Fruit fly (Drosophila melanogaster) whole organism, embryonic: ENCODE data around the gene CG46310.

Experiments
- BEAF-32 ChIP-seq: fragments of 200-800 bp; sonication (Bioruptor generic); optimal IDR thresholded peaks from 3 replicates; lab custom pipeline; 2017; ENCODE audit warnings: missing biosample characterization, missing genetic modification characterization, mild to moderate bottlenecking, moderate library complexity, missing genetic modification reagents
- BtbVII ChIP-seq: fragments of 200-800 bp; sonication (Bioruptor generic); optimal IDR thresholded peaks from 3 replicates; lab custom pipeline; 2017; ENCODE audit warnings: missing biosample characterization, mild to moderate bottlenecking, missing genetic modification characterization
- CG11085 ChIP-seq: fragments of 200-800 bp; sonication (Bioruptor generic); IDR thresholded peaks from 2 replicates; pipeline ENCODE4 v1.3.6; 2022; ENCODE audit warnings: missing biosample characterization, missing genetic modification characterization
- CG11398 ChIP-seq: fragments of 200-800 bp; sonication (Bioruptor generic); optimal IDR thresholded peaks from 2 replicates; lab custom pipeline; 2016; ENCODE audit warnings: missing biosample characterization, missing genetic modification characterization
- CG11504 ChIP-seq: fragments of 200-800 bp; sonication (Bioruptor generic); optimal IDR thresholded peaks from 3 replicates; lab custom pipeline; 2019; ENCODE audit warnings: missing biosample characterization, mild to moderate bottlenecking, missing genetic modification characterization, moderate library complexity
- CG1233 ChIP-seq: fragments of 200-800 bp; sonication (Bioruptor generic); optimal IDR thresholded peaks from 4 replicates; lab custom pipeline; 2018; ENCODE audit warnings: missing biosample characterization, mild to moderate bottlenecking, missing genetic modification characterization
- CG12744 ChIP-seq: fragments of 200-800 bp; sonication (Bioruptor generic); optimal IDR thresholded peaks from 2 replicates; lab custom pipeline; 2016; ENCODE audit warnings: missing biosample characterization, missing genetic modification characterization
- CG13296 ChIP-seq: fragments of 200-800 bp; sonication (Bioruptor generic); optimal IDR thresholded peaks from 3 replicates; lab custom pipeline; 2018; ENCODE audit warnings: missing biosample characterization, mild to moderate bottlenecking, missing genetic modification characterization
- CG14860 ChIP-seq: fragments of 200-800 bp; sonication (Bioruptor generic); IDR thresholded peaks from 3 replicates; pipeline ENCODE4 v1.3.6; 2022; ENCODE audit warnings: missing biosample characterization, missing genetic modification characterization; ENCODE audit not compliant: partially characterized antibody
- CG15269 ChIP-seq: fragments of 200-800 bp; sonication (Bioruptor generic); optimal IDR thresholded peaks from 2 replicates; lab custom pipeline; 2018; ENCODE audit warnings: missing biosample characterization, mild to moderate bottlenecking, missing genetic modification characterization, moderate library complexity
- CG17912 ChIP-seq: fragments of 200-800 bp; sonication (Bioruptor generic); optimal IDR thresholded peaks from 2 replicates; lab custom pipeline; 2018; ENCODE audit warnings: missing biosample characterization, mild to moderate bottlenecking, missing genetic modification characterization
- CG2199 ChIP-seq: fragments of 200-800 bp; sonication (Bioruptor generic); IDR thresholded peaks from 3 replicates; pipeline ENCODE4 v1.3.6; 2022; ENCODE audit warnings: missing biosample characterization, missing genetic modification characterization
- CG30431 ChIP-seq: fragments of 200-800 bp; sonication (Bioruptor generic); optimal IDR thresholded peaks from 2 replicates; lab custom pipeline; 2017; ENCODE audit warnings: missing biosample characterization, missing genetic modification characterization
- CG3407 ChIP-seq: fragments of 200-800 bp; sonication (Bioruptor generic); optimal IDR thresholded peaks from 2 replicates; lab custom pipeline; 2018; ENCODE audit warnings: missing biosample characterization, mild to moderate bottlenecking, missing genetic modification characterization
- CG34224 ChIP-seq: fragments of 200-800 bp; sonication (Bioruptor generic); IDR thresholded peaks from 3 replicates; pipeline ENCODE4 v1.3.6; 2022; ENCODE audit warnings: missing biosample characterization, missing genetic modification characterization; ENCODE audit not compliant: partially characterized antibody
- CG4854 ChIP-seq: fragments of 200-800 bp; sonication (Bioruptor generic); optimal IDR thresholded peaks from 2 replicates; lab custom pipeline; 2016; ENCODE audit warnings: missing biosample characterization, missing genetic modification characterization, inconsistent platforms
- CG6272 ChIP-seq: fragments of 200-800 bp; sonication (Bioruptor generic); IDR thresholded peaks from 2 replicates; pipeline ENCODE4 v1.3.6; 2022; ENCODE audit warnings: missing biosample characterization, missing genetic modification characterization
- CG8281 ChIP-seq: fragments of 200-800 bp; sonication (Bioruptor generic); optimal IDR thresholded peaks from 2 replicates; lab custom pipeline; 2018; ENCODE audit warnings: missing biosample characterization, mild to moderate bottlenecking, missing genetic modification characterization, moderate library complexity
- CG8290 ChIP-seq, 3 experiments: fragments of 200-800 bp; sonication (Bioruptor generic); optimal IDR thresholded peaks; 2 replicates each; lab custom pipeline; 2016 to 2019; ENCODE audit warnings: missing biosample characterization in 3 of 3, missing genetic modification characterization in 3 of 3, mild to moderate bottlenecking in 2 of 3, moderate library complexity in 1 of 3
- CG8388 ChIP-seq: fragments of 200-800 bp; sonication (Bioruptor generic); optimal IDR thresholded peaks from 2 replicates; lab custom pipeline; 2019; ENCODE audit warnings: missing biosample characterization, mild to moderate bottlenecking, missing genetic modification characterization, moderate library complexity
- CG8924 ChIP-seq: fragments of 200-800 bp; optimal IDR thresholded peaks from 3 replicates; lab custom pipeline; 2019; ENCODE audit warnings: missing biosample characterization, mild to moderate bottlenecking, missing genetic modification characterization, moderate library complexity
- CG9817 ChIP-seq: fragments of 200-800 bp; sonication (Bioruptor generic); optimal IDR thresholded peaks from 2 replicates; lab custom pipeline; 2018; ENCODE audit warnings: missing biosample characterization, mild to moderate bottlenecking, missing genetic modification characterization, moderate library complexity
- Dek ChIP-seq: fragments of 200-800 bp; sonication (Bioruptor generic); optimal IDR thresholded peaks from 3 replicates; lab custom pipeline; 2019; ENCODE audit warnings: missing biosample characterization, mild to moderate bottlenecking, missing genetic modification characterization, moderate library complexity
- Fer2 ChIP-seq: fragments of 200-800 bp; sonication (Bioruptor generic); optimal IDR thresholded peaks from 2 replicates; lab custom pipeline; 2018; ENCODE audit warnings: missing biosample characterization, mild to moderate bottlenecking, missing genetic modification characterization, moderate library complexity
- GATAe ChIP-seq: fragments of 200-800 bp; sonication (Bioruptor generic); conservative IDR thresholded peaks from 2 replicates; pipeline ENCODE4 v1.3.6; 2022; ENCODE audit warnings: missing biosample characterization, missing genetic modification characterization
- HLH3B ChIP-seq: fragments of 200-800 bp; sonication (Bioruptor generic); IDR thresholded peaks from 2 replicates; pipeline ENCODE4 v1.3.6; 2022; ENCODE audit warnings: missing biosample characterization, missing genetic modification characterization
- Hr78 ChIP-seq, 2 experiments: fragments of 200-800 bp in 1 of 2; fragments of >200 bp in 1 of 2; sonication (Bioruptor generic) in 1 of 2; optimal IDR thresholded peaks; 2 replicates each; lab custom pipeline; 2017 to 2019; ENCODE audit warnings: missing biosample characterization in 2 of 2, missing genetic modification characterization in 2 of 2, mild to moderate bottlenecking in 1 of 2, moderate library complexity in 1 of 2
- Lpt ChIP-seq: fragments of >200 bp; optimal IDR thresholded peaks from 2 replicates; lab custom pipeline; 2018; ENCODE audit warnings: missing biosample characterization, missing genetic modification characterization
- MESR4 ChIP-seq: fragments of 200-800 bp; sonication (Bioruptor generic); optimal IDR thresholded peaks from 2 replicates; lab custom pipeline; 2018; ENCODE audit warnings: missing biosample characterization, mild to moderate bottlenecking, missing genetic modification characterization, moderate library complexity
- Nf-YB ChIP-seq: fragments of 200-800 bp; sonication (Bioruptor generic); optimal IDR thresholded peaks from 3 replicates; lab custom pipeline; 2019; ENCODE audit warnings: missing biosample characterization, mild to moderate bottlenecking, missing genetic modification characterization, moderate library complexity
- NfI ChIP-seq: fragments of 200-800 bp; sonication (Bioruptor generic); optimal IDR thresholded peaks from 3 replicates; lab custom pipeline; 2018; ENCODE audit warnings: missing biosample characterization, mild to moderate bottlenecking, missing genetic modification characterization, moderate library complexity
- Ptx1 ChIP-seq: fragments of 200-800 bp; sonication (Bioruptor generic); IDR thresholded peaks from 2 replicates; pipeline ENCODE4 v1.3.6; 2022; ENCODE audit warnings: missing biosample characterization, missing genetic modification characterization
- Rx ChIP-seq: fragments of 200-800 bp; sonication (Bioruptor generic); IDR thresholded peaks from 2 replicates; pipeline ENCODE4 v1.3.6; 2022; ENCODE audit warnings: missing biosample characterization, missing genetic modification characterization
- TFAM ChIP-seq: fragments of 200-800 bp; sonication (Bioruptor generic); optimal IDR thresholded peaks from 2 replicates; lab custom pipeline; 2017; ENCODE audit warnings: missing biosample characterization, missing genetic modification characterization, inconsistent platforms
- az2 ChIP-seq: fragments of 200-800 bp; sonication (Bioruptor generic); optimal IDR thresholded peaks from 3 replicates; lab custom pipeline; 2016; ENCODE audit warnings: missing biosample characterization, missing genetic modification characterization
- croc ChIP-seq: fragments of 200-800 bp; sonication (Bioruptor generic); conservative IDR thresholded peaks from 3 replicates; pipeline ENCODE4 v1.3.6; 2022; ENCODE audit warnings: missing biosample characterization, missing genetic modification characterization
- gce ChIP-seq: fragments of 200-800 bp; sonication (Bioruptor generic); IDR thresholded peaks from 3 replicates; pipeline ENCODE4 v1.3.6; 2022; ENCODE audit warnings: missing biosample characterization, missing genetic modification characterization
- gsb ChIP-seq: fragments of 200-800 bp; sonication (Bioruptor generic); IDR thresholded peaks from 2 replicates; pipeline ENCODE4 v1.3.6; 2022; ENCODE audit warnings: missing biosample characterization, missing genetic modification characterization
- hth ChIP-seq: fragments of >200 bp; optimal IDR thresholded peaks from 2 replicates; lab custom pipeline; 2017; ENCODE audit warnings: inconsistent platforms
- onecut ChIP-seq: fragments of 200-800 bp; sonication (Bioruptor generic); IDR thresholded peaks from 2 replicates; pipeline ENCODE4 v1.3.6; 2022; ENCODE audit warnings: missing biosample characterization, missing genetic modification characterization
- pho ChIP-seq: fragments of 200-800 bp; sonication (Bioruptor generic); optimal IDR thresholded peaks from 2 replicates; lab custom pipeline; 2016; ENCODE audit warnings: missing biosample characterization, missing genetic modification characterization
- prd ChIP-seq, 3 experiments: fragments of >200 bp in 2 of 3; fragments of 200-800 bp in 1 of 3; sonication (Bioruptor generic) in 1 of 3; optimal IDR thresholded peaks in 2 of 3; IDR thresholded peaks in 1 of 3; 2 replicates in 2 of 3; 3 replicates in 1 of 3; pipeline versions ENCODE4 v1.3.6 to Lab custom; 2017 to 2022; ENCODE audit warnings: missing biosample characterization in 1 of 3, missing genetic modification characterization in 1 of 3
- sim ChIP-seq: fragments of 200-800 bp; sonication (Bioruptor generic); IDR thresholded peaks from 2 replicates; pipeline ENCODE4 v1.3.6; 2022; ENCODE audit warnings: missing biosample characterization, missing genetic modification characterization
- sisA ChIP-seq: fragments of 200-800 bp; sonication (Bioruptor generic); IDR thresholded peaks from 2 replicates; pipeline ENCODE4 v1.3.6; 2022; ENCODE audit warnings: missing biosample characterization, missing genetic modification characterization
- sug ChIP-seq: fragments of 200-800 bp; optimal IDR thresholded peaks from 2 replicates; lab custom pipeline; 2019; ENCODE audit warnings: missing biosample characterization, mild to moderate bottlenecking, missing genetic modification characterization, moderate library complexity
- wdn ChIP-seq: fragments of 200-800 bp; sonication (Bioruptor generic); IDR thresholded peaks from 2 replicates; pipeline ENCODE4 v1.3.6; 2022; ENCODE audit warnings: missing biosample characterization, missing genetic modification characterization
- wor ChIP-seq: fragments of 200-800 bp; sonication (Bioruptor generic); IDR thresholded peaks from 2 replicates; pipeline ENCODE4 v1.3.6; 2022; ENCODE audit warnings: missing biosample characterization, missing genetic modification characterization
- zfh1 ChIP-seq: fragments of 200-800 bp; sonication (Bioruptor generic); IDR thresholded peaks from 3 replicates; pipeline ENCODE4 v1.3.6; 2022; ENCODE audit warnings: missing biosample characterization, missing genetic modification characterization

CG46310 gene

dm6 chr3R:23173393-23173981 lies at the start of gene CG46310 (continued):
- TF ChIP-seq sug (peak; percentile 76), BEAF-32 (GFP tag; lab: Kevin White, UChicago) (no peak), CG14860 (no peak), CG17912 (GFP tag; lab: Kevin White, UChicago) (no peak), hth (lab: Kevin White, UChicago) (no peak), Rx (GFP tag; lab: Robert Waterston, UW) (peak; percentile 43; the same call in 1 of the 2 replicates), CG11085 (GFP tag; lab: Robert Waterston, UW) (peak; percentile 51; the same call in 1 of the 2 replicates), CG30431 (GFP tag; lab: Kevin White, UChicago) (peak; percentile 14), gsb (GFP tag; lab: Robert Waterston, UW) (peak; percentile 81), CG3407 (GFP tag; lab: Kevin White, UChicago) (peak; percentile 49), HLH3B (GFP tag; lab: Robert Waterston, UW) (peak; percentile 77), CG11398 (no peak), az2 (peak; percentile 55), wor (GFP tag; lab: Robert Waterston, UW) (peak; percentile 41; the same call in 1 of the 2 replicates), pho (GFP tag; lab: Kevin White, UChicago) (no peak), TFAM (GFP tag; lab: Kevin White, UChicago) (no peak), BtbVII (GFP tag; lab: Kevin White, UChicago) (peak; percentile 63), CG13296 (GFP tag; lab: Kevin White, UChicago) (peak; percentile 51), NfI (GFP tag; lab: Kevin White, UChicago) (peak; percentile 39), Fer2 (tag; lab: Kevin White, UChicago) (no peak), sim (GFP tag; lab: Robert Waterston, UW) (peak; percentile 62; the same call in 1 of the 2 replicates), CG34224 (GFP tag; lab: Robert Waterston, UW) (0 out of 3 replicates have a peak, but pooled peaks have one; percentile 25), CG4854 (GFP tag; lab: Kevin White, UChicago) (no peak), CG11504 (peak; percentile 75), wdn (GFP tag; lab: Robert Waterston, UW) (peak; percentile 83), Nf-YB (GFP tag; lab: Kevin White, UChicago) (peak; percentile 24), prd (optimal IDR thresholded peaks at IDR 0.05; lab: Kevin White, UChicago) (no peak), prd (GFP tag; IDR thresholded peaks at IDR 0.05; lab: Robert Waterston, UW) (peak; percentile 86), CG2199 (GFP tag; lab: Robert Waterston, UW) (0 out of 3 replicates have a peak, but pooled peaks have one; percentile 26), CG9817 (tag; lab: Kevin White, UChicago) (peak; percentile 60), croc (GFP tag; lab: Robert Waterston, UW) (peak; percentile 67), gce (GFP tag; lab: Robert Waterston, UW) (peak; percentile 70; the same call in 2 of the 3 replicates), Hr78 (GFP tag; optimal IDR thresholded peaks at IDR 0.05; lab: Kevin White, UChicago) (peak in 1 of 2 experiments; percentile 38), CG8281 (no peak), Dek (tag; lab: Kevin White, UChicago) (peak; percentile 71), sisA (GFP tag; lab: Robert Waterston, UW) (peak; percentile 75), onecut (peak; percentile 57), GATAe (no peak), CG8388 (GFP tag; lab: Kevin White, UChicago) (peak; percentile 75), Lpt (no peak), CG12744 (GFP tag; lab: Kevin White, UChicago) (no peak), CG1233 (peak; percentile 40), CG15269 (tag; lab: Kevin White, UChicago) (peak; percentile 61), zfh1 (GFP tag; lab: Robert Waterston, UW) (peak; percentile 88), CG6272 (GFP tag; lab: Robert Waterston, UW) (peak; percentile 56; the same call in 1 of the 2 replicates), CG8924 (tag; lab: Kevin White, UChicago) (peak; percentile 70), Ptx1 (GFP tag; lab: Robert Waterston, UW) (peak; percentile 92), MESR4 (GFP tag; lab: Kevin White, UChicago) (no peak), CG8290 (GFP tag; optimal IDR thresholded peaks at IDR 0.05; lab: Kevin White, UChicago) (peak; percentile 41), CG8290 (tag; optimal IDR thresholded peaks at IDR 0.05; lab: Kevin White, UChicago) (peak in 1 of 2 experiments; percentile 67)
